Fruit fly (Drosophila melanogaster) whole organism, larva: ENCODE results near the gene sky.
A peak's percentile ranks its signal among the peaks of the same experiment; 100 is the strongest.

Experiments used
- noc ChIP-seq: fragments of 200-800 bp; sonication (Bioruptor generic); optimal IDR thresholded peaks from 3 replicates; lab custom pipeline; 2019; ENCODE audit warnings: missing biosample characterization, mild to moderate bottlenecking, missing genetic modification characterization, moderate library complexity

The sky gene

dm6 chr2L:20879567-20880141 is 39.1 kb downstream of the sky start:
- TF ChIP-seq noc (tag; lab: Kevin White, UChicago): peak; percentile 33

DNA sequence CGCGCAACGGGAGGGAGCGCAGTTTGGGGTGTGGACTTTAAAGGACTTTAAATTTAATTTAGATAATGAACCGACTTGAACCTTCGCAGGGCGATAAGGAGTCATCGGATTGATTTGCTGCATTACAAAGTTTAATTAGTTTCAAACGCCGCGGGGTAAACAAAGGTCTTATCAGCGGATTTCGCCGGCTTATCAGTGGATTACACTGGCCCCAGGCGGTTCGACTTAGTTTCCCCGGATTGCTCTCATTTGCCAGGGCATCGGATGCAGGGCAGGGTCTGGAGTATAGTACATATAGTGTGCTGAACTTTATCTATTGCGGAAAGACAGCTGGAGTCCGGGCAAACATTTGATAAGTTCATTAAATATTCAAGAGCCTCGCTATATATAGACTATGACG is 40.3 kb downstream of the sky start:
- no peak for TF ChIP-seq noc (tag; lab: Kevin White, UChicago)

- no peak for TF ChIP-seq noc (tag; lab: Kevin White, UChicago)
Measured at dm6 chr2L:20878052-20878451, 40.7 kb downstream of the sky start.

DNA sequence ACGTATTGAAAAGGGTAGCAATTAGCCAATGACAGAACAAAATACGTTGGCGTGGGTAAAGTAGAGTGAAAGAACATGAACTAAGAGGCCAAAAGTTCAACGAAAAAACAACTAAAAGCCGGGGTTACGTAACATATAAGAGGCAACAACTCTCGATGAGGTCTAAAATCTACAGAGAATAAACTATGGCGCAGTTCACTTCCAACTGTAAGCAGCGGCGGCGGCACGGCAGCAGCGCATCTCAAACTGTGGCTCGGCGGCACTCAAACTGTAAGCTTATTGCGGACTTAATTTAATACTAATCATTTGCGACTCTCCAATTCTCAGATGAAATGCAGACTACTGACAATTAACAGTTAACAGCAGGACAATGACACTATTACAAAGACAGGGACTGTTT is 44.2 kb downstream of the sky start:
- no peak for TF ChIP-seq noc (tag; lab: Kevin White, UChicago)

DNA sequence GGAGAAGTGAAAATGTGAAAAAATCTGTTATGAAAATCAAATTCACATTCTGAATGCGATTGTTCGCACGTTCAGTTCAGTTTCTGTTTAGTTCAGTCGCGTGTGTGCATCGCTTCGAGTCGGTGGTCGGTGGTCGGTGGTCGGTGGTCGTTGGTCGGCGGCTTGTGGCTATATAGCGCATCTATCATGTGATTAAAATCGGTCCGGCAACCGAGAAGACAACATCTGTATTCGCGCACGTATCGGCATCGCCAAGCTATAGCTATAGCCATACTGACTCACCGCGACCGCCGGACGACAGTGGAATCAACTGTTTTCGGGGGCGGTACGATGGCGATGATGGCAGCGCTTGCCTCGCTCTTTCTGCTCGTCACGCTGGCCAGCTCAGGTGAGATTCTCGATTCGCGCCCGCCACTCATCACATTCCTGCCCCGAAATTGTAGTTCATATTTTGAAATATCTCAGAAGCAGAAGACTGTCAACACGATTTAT is 48.9 kb downstream of the sky start, which contains the start of gene CG14401:
CG14401 (plus strand) TSS at position 51 of the 492 bp plus-strand sequence.
- TF ChIP-seq noc (tag; lab: Kevin White, UChicago): no peak

- no peak for TF ChIP-seq noc (tag; lab: Kevin White, UChicago)
Measured at dm6 chr2L:20868921-20869320, 49.8 kb downstream of the sky start.

dm6 chr2L:20867381-20867780 is 51.4 kb downstream of the sky start, which contains the start of gene CG31675:
Gene CG31675, plus strand, starts transcription at chr2L:20867755.
- no peak for TF ChIP-seq noc (tag; lab: Kevin White, UChicago)

DNA sequence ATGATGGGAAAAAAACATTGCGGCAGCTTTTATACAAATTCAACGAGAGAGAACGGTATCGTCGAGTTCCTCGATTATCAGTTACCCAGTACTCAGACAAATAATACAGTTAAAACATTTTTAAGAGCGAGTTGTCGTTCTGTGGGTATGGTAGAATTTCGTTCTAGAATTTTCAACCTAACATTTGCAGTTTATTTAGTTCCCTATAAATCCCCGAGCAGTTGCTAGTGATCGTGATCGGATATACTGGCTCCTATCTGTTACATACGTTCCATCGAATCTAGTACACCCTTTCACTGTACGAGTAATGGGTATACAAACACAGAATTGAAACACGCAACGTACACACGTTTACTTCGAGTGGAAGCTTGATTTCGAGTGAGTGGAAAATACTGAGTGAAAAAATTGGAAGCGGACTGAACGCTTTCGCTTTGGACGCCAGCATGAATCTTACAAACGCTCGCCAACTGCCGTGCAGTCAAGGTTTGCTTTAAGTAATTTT is 53.9 kb downstream of the sky start, which contains the start of gene CG9338:
CG9338 (plus strand) TSS at position 452 of the 502 bp plus-strand sequence.
- TF ChIP-seq noc (tag; lab: Kevin White, UChicago): peak; percentile 90

DNA sequence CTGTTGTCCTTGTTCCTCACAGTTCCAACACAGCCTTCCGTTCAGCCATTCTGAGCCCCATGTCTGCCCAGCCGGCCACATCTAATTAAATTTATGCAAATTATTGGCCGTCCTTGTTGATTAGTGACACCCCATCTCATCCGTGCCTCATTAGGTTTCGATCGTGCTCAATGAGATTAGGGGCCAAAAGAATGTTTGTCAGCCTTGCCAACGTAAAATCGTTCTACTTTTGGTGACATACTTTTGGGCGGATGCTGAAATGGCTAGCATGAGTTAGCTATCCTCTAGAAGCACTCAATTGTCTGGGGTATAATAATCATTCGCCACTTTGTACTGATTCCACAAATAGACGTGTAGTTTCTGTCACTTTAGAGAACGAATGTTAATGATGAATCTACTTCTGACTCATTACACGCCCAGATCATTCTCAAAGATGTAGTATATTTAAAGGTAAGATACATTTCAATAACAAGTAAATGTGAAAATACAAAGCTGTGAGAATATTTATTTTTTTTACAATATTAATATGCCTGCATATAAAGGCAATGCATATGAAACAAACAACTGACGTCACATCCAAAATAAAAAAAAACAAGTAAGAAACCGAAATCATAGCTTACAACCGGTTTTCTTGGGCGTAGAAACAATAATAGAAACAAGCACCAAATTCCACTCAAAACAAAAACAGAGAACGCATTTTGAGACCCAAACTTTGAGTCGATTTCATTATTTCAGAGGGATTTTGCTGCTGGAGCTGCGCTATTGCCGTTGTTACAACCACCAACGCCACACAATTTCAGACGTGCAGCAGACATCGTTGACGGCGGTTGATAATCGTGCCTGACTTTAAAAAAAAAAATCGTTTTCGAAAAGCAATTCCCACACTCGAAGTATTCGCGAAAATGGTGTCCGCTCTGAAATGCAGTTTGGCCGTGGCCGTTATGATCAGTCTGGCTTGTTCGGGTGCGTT is 60.1 kb downstream of the sky start, which contains the start of gene bero:
bero (plus strand) TSS at position 325 of the 970 bp plus-strand sequence.
- no peak for TF ChIP-seq noc (tag; lab: Kevin White, UChicago)

DNA sequence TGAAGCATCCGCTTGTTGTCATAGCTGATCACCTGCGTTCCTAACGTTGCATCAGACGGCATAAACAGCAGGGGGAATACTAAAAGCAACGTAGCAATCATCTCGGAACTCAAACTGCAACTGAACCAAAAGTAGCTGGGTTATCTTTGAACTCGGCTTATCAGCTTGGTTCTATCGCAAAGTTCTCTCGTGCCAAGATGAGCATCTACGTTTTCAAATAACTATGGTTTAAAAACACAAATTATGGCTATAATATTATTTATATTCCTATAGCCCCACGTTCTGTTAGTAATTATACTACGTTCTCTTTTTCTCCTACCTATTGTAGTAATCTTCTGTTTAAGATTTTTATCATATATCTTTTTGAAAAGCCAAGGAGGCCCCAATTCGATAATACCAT is 60.9 kb downstream of the sky start, which contains the start of gene CG14400:
CG14400 (minus strand) TSS at position 101 of the 400 bp plus-strand sequence.
- no peak for TF ChIP-seq noc (tag; lab: Kevin White, UChicago)

DNA sequence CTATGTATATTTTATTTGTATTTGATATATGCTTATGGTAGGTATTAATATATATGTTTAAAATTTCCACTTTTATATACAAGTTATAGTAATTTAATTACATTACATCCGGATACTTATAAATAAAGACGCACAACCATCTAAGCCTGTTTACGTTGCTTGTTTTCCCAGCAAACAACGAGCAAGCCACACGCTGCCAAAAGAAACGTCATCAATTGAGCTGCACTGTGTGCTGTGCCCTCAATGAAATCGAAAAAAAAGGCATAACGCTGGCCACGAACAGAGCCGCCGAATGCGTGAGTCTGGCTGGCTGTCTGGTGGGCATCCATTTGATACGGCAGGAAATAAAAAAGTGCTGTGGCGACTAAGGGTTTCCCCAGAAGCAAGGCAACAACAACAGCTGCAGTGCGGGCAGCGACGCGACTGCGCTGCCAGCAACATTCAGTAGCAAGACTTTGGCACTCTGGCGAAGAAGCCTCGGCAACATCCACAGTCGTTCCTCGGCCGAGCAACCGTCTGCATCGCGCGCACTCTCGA is 66.6 kb downstream of the sky start, which contains the start of gene twit:
twit (plus strand) TSS at position 487 of the 537 bp plus-strand sequence.
- TF ChIP-seq noc (tag; lab: Kevin White, UChicago): no peak

DNA sequence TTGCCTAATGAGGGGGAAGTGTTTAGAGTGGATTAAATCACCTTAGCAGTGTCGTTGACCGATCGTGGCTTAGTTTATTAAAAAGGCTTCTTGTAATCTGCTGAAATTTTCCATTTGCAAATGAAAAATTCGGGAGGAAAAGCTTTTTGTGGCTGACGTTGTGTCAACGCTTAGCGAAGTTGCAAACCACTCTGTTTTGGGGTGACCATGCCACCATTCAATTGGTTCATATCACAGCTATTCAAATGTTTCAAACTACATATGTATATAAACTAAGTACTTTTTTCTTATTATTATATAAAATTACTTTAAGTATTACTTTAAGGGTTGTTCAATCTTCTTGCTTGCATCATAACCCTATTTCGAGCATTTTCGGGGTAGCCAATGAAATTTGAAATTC is 67.1 kb downstream of the sky start:
- no peak for TF ChIP-seq noc (tag; lab: Kevin White, UChicago)

DNA sequence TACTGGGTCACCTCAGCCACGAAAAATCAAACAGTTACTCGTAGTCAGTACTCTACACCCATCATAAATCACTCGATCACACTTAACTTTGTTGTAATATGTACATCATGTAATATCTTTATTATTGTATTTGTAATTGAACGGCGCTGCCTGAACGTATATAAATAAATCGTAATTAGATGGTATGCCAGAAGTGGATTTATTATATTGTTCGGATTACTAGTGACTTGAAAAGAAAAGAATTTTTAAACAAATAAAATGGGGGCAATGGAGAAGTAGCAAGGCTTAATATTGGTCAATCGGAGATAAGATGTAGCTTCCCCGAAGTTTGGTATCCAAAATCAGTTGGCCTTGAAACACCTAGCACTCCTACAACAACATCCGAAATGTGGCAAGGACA is 69.7 kb downstream of the sky start, which contains the start of gene CG14402:
CG14402 (plus strand) TSS at position 301 of the 400 bp plus-strand sequence.
- TF ChIP-seq noc (tag; lab: Kevin White, UChicago): no peak

- no peak for TF ChIP-seq noc (tag; lab: Kevin White, UChicago)
Measured at dm6 chr2L:20844381-20844780, 74.3 kb downstream of the sky start.

DNA sequence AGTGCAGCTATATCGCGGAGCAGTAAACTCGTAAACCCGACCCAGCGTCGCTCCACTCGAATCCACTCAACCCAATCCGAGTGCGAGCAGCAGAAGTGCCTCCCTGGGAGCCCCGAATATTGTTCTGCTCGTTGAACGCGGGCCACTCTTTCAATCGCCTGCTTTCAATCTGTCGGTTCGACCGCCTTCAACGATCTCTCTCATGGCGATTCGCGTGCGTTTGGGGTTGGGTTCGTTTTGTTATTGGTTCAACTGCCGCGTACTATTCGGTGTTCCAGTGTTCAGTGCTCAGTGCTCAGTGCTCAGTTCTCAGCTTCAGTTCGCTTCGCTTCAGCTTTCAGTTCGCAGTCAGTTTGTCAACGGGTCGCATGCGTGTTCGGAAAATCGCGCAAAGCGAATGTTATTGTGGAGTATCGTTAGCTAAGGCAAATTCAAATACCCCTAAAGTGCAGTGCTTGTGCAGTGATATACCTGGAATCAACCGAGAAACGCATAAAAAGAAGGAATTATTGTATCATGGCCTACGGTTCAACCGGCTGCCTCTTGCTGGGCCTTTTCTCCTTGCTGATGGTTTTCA is 78.2 kb downstream of the sky start, which contains the start of gene CG31676:
CG31676 (plus strand) TSS at position 289 of the 577 bp plus-strand sequence.
- TF ChIP-seq noc (tag; lab: Kevin White, UChicago): no peak
